Worm (Caenorhabditis elegans): ENCODE results near the gene K02C4.3.

Gene K02C4.3

DNA sequence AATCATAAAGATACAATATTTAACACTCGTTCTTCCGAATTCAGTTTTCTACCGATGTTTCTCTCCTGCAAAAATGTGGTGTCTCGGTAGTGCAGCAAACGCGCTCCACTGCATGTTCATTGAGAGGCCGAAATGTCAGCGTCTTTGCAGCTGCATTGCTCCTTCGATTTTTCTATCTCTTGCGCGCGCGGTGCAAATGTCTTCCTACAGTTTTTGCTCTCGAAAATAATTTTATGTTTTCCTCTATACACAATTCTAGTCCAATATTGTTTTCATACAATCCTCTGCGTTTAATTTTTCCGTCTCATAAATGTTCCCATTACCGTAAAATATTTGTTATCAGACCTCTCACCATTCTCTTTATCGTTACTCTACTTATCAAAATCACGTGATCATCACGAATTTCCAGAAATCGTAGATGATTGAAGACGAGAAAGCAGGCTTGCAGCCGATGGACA, 24.3 kb downstream of the K02C4.3 start, which contains the start of gene ufd-2:
Gene ufd-2, plus strand, starts transcription at position 408 of the 458 bp plus-strand sequence.
- TF ChIP-seq zip-4 (GFP tag; optimal IDR thresholded peaks at IDR 0.05) (no peak), ztf-4 (tag; optimal IDR thresholded peaks at IDR 0.05) (no peak), nhr-90 (tag; optimal IDR thresholded peaks at IDR 0.05; ENCODE audit: poor library complexity) (peak; percentile 60), swsn-7 (tag; optimal IDR thresholded peaks at IDR 0.05) (peak; percentile 55), lin-13 (GFP tag; optimal IDR thresholded peaks at IDR 0.05) (peak; percentile 53), unc-98 (GFP tag; IDR thresholded peaks at IDR 0.05) (no peak), hpl-2 (GFP tag; optimal IDR thresholded peaks at IDR 0.05) (no peak), ces-1 (GFP tag; optimal IDR thresholded peaks at IDR 0.05) (no peak), nhr-28 (tag; optimal IDR thresholded peaks at IDR 0.05) (no peak), egl-13 (tag; optimal IDR thresholded peaks at IDR 0.05) (no peak), nhr-77 (tag; optimal IDR thresholded peaks at IDR 0.05) (peak; percentile 67), fkh-10 (GFP tag; optimal IDR thresholded peaks at IDR 0.05) (peak; percentile 16), alr-1 (tag; optimal IDR thresholded peaks at IDR 0.05; ENCODE audit: borderline replicate concordance) (no peak), lin-15B (tag; optimal IDR thresholded peaks at IDR 0.05) (peak; percentile 90), unc-30 (tag; optimal IDR thresholded peaks at IDR 0.05) (no peak), pqm-1 (tag; optimal IDR thresholded peaks at IDR 0.05) (no peak), elt-3 (tag; optimal IDR thresholded peaks at IDR 0.05) (no peak), ets-5 (GFP tag; IDR thresholded peaks at IDR 0.05) (no peak), aha-1 (tag; optimal IDR thresholded peaks at IDR 0.05) (no peak), ceh-8 (GFP tag; optimal IDR thresholded peaks at IDR 0.05) (no peak), nhr-47 (tag; optimal IDR thresholded peaks at IDR 0.05) (peak; percentile 64), nhr-76 (tag; optimal IDR thresholded peaks at IDR 0.05) (no peak), nhr-71 (tag; optimal IDR thresholded peaks at IDR 0.05) (peak; percentile 74), C34B4.2 (tag; optimal IDR thresholded peaks at IDR 0.05) (no peak), pax-3 (tag; optimal IDR thresholded peaks at IDR 0.05) (peak; percentile 60), unc-62 (GFP tag; optimal IDR thresholded peaks at IDR 0.05) (no peak), fkh-4 (tag; optimal IDR thresholded peaks at IDR 0.05; ENCODE audit: borderline replicate concordance) (no peak), mep-1 (tag; optimal IDR thresholded peaks at IDR 0.05) (peak; percentile 70), F16B12.6 (tag; optimal IDR thresholded peaks at IDR 0.05) (peak; percentile 66), fkh-8 (tag; optimal IDR thresholded peaks at IDR 0.05) (peak; percentile 70), C04F5.9 (tag; optimal IDR thresholded peaks at IDR 0.05) (peak; percentile 11), tbx-2 (tag; optimal IDR thresholded peaks at IDR 0.05) (no peak), ztf-11 (tag; optimal IDR thresholded peaks at IDR 0.05) (peak in 1 of 2 experiments; percentile 25), mab-9 (GFP tag; IDR thresholded peaks at IDR 0.05) (no peak), mdl-1 (tag; optimal IDR thresholded peaks at IDR 0.05) (peak in 1 of 2 experiments; percentile 35), lin-35 (GFP tag; optimal IDR thresholded peaks at IDR 0.05) (peak; percentile 72 to 83), isw-1 (GFP tag; IDR thresholded peaks at IDR 0.05) (peak; percentile 22), ceh-63 (GFP tag; optimal IDR thresholded peaks at IDR 0.05) (no peak), hlh-17 (GFP tag; optimal IDR thresholded peaks at IDR 0.05; ENCODE audit: borderline replicate concordance) (no peak), fos-1 (tag; optimal IDR thresholded peaks at IDR 0.05) (peak; percentile 17), nhr-19 (GFP tag; conservative IDR thresholded peaks at IDR 0.05) (peak; percentile 44), lir-3 (tag; optimal IDR thresholded peaks at IDR 0.05; ENCODE audit: poor library complexity) (peak; percentile 68), snpc-4 (tag; optimal IDR thresholded peaks at IDR 0.05) (no peak), rnt-1 (tag; optimal IDR thresholded peaks at IDR 0.05) (peak; percentile 86), nhr-12 (tag; optimal IDR thresholded peaks at IDR 0.05) (no peak), sup-37 (GFP tag; optimal IDR thresholded peaks at IDR 0.05) (no peak), dsc-1 (tag; optimal IDR thresholded peaks at IDR 0.05) (peak; percentile 30), efl-3 (GFP tag; optimal IDR thresholded peaks at IDR 0.05) (no peak), hlh-4 (tag; optimal IDR thresholded peaks at IDR 0.05) (no peak), elt-2 (tag; optimal IDR thresholded peaks at IDR 0.05) (peak; percentile 53), egl-27 (tag; optimal IDR thresholded peaks at IDR 0.05) (no peak), mef-2 (tag; optimal IDR thresholded peaks at IDR 0.05) (no peak)
